Worm (Caenorhabditis elegans) whole organism, L4 larva: ENCODE data around the gene Y47D3A.13.

ENCODE experiments used
- D1046.2 ChIP-seq: fragments of 200-800 bp; sonication (Bioruptor generic); IDR thresholded peaks from 2 replicates; pipeline ENCODE4 v1.3.6; 2022; ENCODE audit warnings: missing genetic modification characterization, missing compliant biosample characterization
- F26F4.8 ChIP-seq: fragments of 200-800 bp; sonication (Bioruptor generic); conservative IDR thresholded peaks from 2 replicates; pipeline ENCODE4 v1.3.6; 2022; ENCODE audit warnings: missing genetic modification characterization, missing compliant biosample characterization
- T20F7.1 ChIP-seq: fragments of 200-800 bp; sonication (Bioruptor generic); optimal IDR thresholded peaks from 2 replicates; lab custom pipeline; 2018; ENCODE audit warnings: mild to moderate bottlenecking, missing genetic modification characterization, missing compliant biosample characterization
- Y105C5A.15 ChIP-seq: fragments of 200-800 bp; sonication (Bioruptor generic); IDR thresholded peaks from 2 replicates; pipeline ENCODE4 v1.3.6; 2022; ENCODE audit warnings: missing genetic modification characterization, missing compliant biosample characterization
- Y48G9A.11 ChIP-seq: fragments of 200-800 bp; sonication (Bioruptor generic); IDR thresholded peaks from 2 replicates; pipeline ENCODE4 v1.3.6; 2022; ENCODE audit warnings: missing genetic modification reagents, missing genetic modification characterization, missing compliant biosample characterization
- aha-1 ChIP-seq: fragments of 150-350 bp; peaks from one replicate; lab custom pipeline; 2014; ENCODE audit warnings: missing biosample characterization, missing genetic modification characterization
- arid-1 ChIP-seq: fragments of 200-800 bp; sonication (Bioruptor generic); conservative IDR thresholded peaks from 2 replicates; pipeline ENCODE4 v1.3.6; 2022; ENCODE audit warnings: missing genetic modification reagents, missing genetic modification characterization, missing compliant biosample characterization
- ceh-32 ChIP-seq: sonication (generic microtip); optimal IDR thresholded peaks from 2 replicates; lab custom pipeline; 2016; ENCODE audit warnings: mild to moderate bottlenecking, missing genetic modification characterization, missing compliant biosample characterization; ENCODE audit not compliant: poor library complexity
- ces-1 ChIP-seq: fragments of 150-350 bp; sonication (generic microtip); optimal IDR thresholded peaks from 4 replicates; lab custom pipeline; 2014; ENCODE audit warnings: missing biosample characterization, missing genetic modification reagents, missing genetic modification characterization
- ctbp-1 ChIP-seq: fragments of 200-800 bp; sonication (Bioruptor generic); IDR thresholded peaks from 2 replicates; pipeline ENCODE4 v1.3.6; 2022; ENCODE audit warnings: missing genetic modification reagents, missing genetic modification characterization, missing compliant biosample characterization
- daf-16 ChIP-seq, 3 experiments: sonication (generic microtip); optimal IDR thresholded peaks; 2 replicates each; lab custom pipeline; 2016 to 2017; ENCODE audit warnings: missing genetic modification characterization in 3 of 3, missing genetic modification reagents in 3 of 3, mild to moderate bottlenecking in 2 of 3, missing compliant biosample characterization in 2 of 3, missing biosample characterization in 1 of 3, moderate library complexity in 1 of 3
- daf-8 ChIP-seq: fragments of 200-800 bp; sonication (Bioruptor generic); IDR thresholded peaks from 2 replicates; pipeline ENCODE4 v1.3.6; 2022; ENCODE audit warnings: missing genetic modification characterization, missing compliant biosample characterization
- dmd-6 ChIP-seq: fragments of 200-800 bp; sonication (Bioruptor generic); IDR thresholded peaks from 2 replicates; pipeline ENCODE4 v1.3.6; 2022; ENCODE audit warnings: missing genetic modification reagents, missing genetic modification characterization, missing compliant biosample characterization
- dve-1 ChIP-seq: sonication (generic microtip); optimal IDR thresholded peaks from 2 replicates; lab custom pipeline; 2017; ENCODE audit warnings: antibody characterized with exemption, mild to moderate bottlenecking, missing genetic modification characterization, missing compliant biosample characterization; ENCODE audit not compliant: insufficient read depth
- fos-1 ChIP-seq: fragments of 150-350 bp; optimal IDR thresholded peaks from 2 replicates; lab custom pipeline; 2014; ENCODE audit warnings: missing biosample characterization, missing genetic modification characterization
- hlh-30 ChIP-seq: sonication (generic microtip); optimal IDR thresholded peaks from 2 replicates; lab custom pipeline; 2017; ENCODE audit warnings: antibody characterized with exemption, mild to moderate bottlenecking, missing genetic modification characterization, missing compliant biosample characterization; ENCODE audit not compliant: insufficient read depth
- jun-1 ChIP-seq: fragments of 150-350 bp; optimal IDR thresholded peaks from 2 replicates; lab custom pipeline; 2014; ENCODE audit warnings: missing biosample characterization, missing genetic modification reagents, missing genetic modification characterization
- lim-7 ChIP-seq: fragments of 200-800 bp; sonication (Bioruptor generic); IDR thresholded peaks from 2 replicates; pipeline ENCODE4 v1.3.6; 2022; ENCODE audit warnings: missing genetic modification characterization, missing compliant biosample characterization
- lin-38 ChIP-seq: fragments of 200-800 bp; sonication (Bioruptor generic); IDR thresholded peaks from 2 replicates; pipeline ENCODE4 v1.3.6; 2022; ENCODE audit warnings: missing genetic modification reagents, missing genetic modification characterization, missing compliant biosample characterization
- madf-5 ChIP-seq, 2 experiments: fragments of 200-800 bp; sonication (Bioruptor generic); IDR thresholded peaks; 2 replicates each; pipeline ENCODE4 v1.3.6; 2022; ENCODE audit warnings: missing compliant biosample characterization in 2 of 2, missing genetic modification characterization in 2 of 2
- mdt-29 ChIP-seq: fragments of 200-800 bp; sonication (Bioruptor generic); IDR thresholded peaks from 2 replicates; pipeline ENCODE4 v1.3.6; 2022; ENCODE audit warnings: missing genetic modification reagents, missing genetic modification characterization, missing compliant biosample characterization
- mep-1 ChIP-seq: fragments of 150-350 bp; sonication (generic microtip); optimal IDR thresholded peaks from 3 replicates; lab custom pipeline; 2014; ENCODE audit warnings: missing biosample characterization, missing genetic modification characterization
- mes-2 ChIP-seq: sonication (generic microtip); optimal IDR thresholded peaks from 2 replicates; lab custom pipeline; 2016; ENCODE audit warnings: missing genotype, mild to moderate bottlenecking, missing genetic modification characterization, missing compliant biosample characterization; ENCODE audit not compliant: poor library complexity, severe bottlenecking
- mxl-2 ChIP-seq: fragments of 200-800 bp; sonication (Bioruptor generic); conservative IDR thresholded peaks from 2 replicates; pipeline ENCODE4 v1.3.6; 2022; ENCODE audit warnings: missing genetic modification reagents, missing genetic modification characterization, missing compliant biosample characterization
- nhr-28 ChIP-seq: fragments of 150-350 bp; optimal IDR thresholded peaks from 2 replicates; lab custom pipeline; 2014; ENCODE audit warnings: missing biosample characterization, missing genetic modification characterization
- nhr-42 ChIP-seq: fragments of 200-800 bp; sonication (Bioruptor generic); IDR thresholded peaks from 2 replicates; pipeline ENCODE4 v1.3.6; 2022; ENCODE audit warnings: missing genetic modification characterization, missing compliant biosample characterization
- pha-4 ChIP-seq, 2 experiments: fragments of 150-350 bp in 1 of 2; fragments of 200-800 bp in 1 of 2; sonication (Bioruptor generic) in 1 of 2; IDR thresholded peaks in 1 of 2; optimal IDR thresholded peaks in 1 of 2; 2 replicates each; pipeline versions ENCODE4 v1.3.6 to Lab custom; 2014 to 2022; ENCODE audit warnings: missing genetic modification characterization in 2 of 2, missing genetic modification reagents in 2 of 2, missing biosample characterization in 1 of 2, missing compliant biosample characterization in 1 of 2
- pqm-1 ChIP-seq: sonication (generic microtip); optimal IDR thresholded peaks from 2 replicates; lab custom pipeline; 2017; ENCODE audit warnings: missing biosample characterization, missing genetic modification characterization
- rbr-2 ChIP-seq: sonication (generic microtip); optimal IDR thresholded peaks from 2 replicates; lab custom pipeline; 2016; ENCODE audit warnings: missing genotype, missing genetic modification characterization, missing compliant biosample characterization
- snpc-1.2 ChIP-seq: fragments of 200-800 bp; sonication (Bioruptor generic); IDR thresholded peaks from 2 replicates; pipeline ENCODE4 v1.3.6; 2022; ENCODE audit warnings: missing genetic modification reagents, missing genetic modification characterization, missing compliant biosample characterization
- spr-3 ChIP-seq: fragments of 200-800 bp; sonication (Bioruptor generic); optimal IDR thresholded peaks from 2 replicates; lab custom pipeline; 2018; ENCODE audit warnings: mild to moderate bottlenecking, missing genetic modification characterization, missing compliant biosample characterization
- unc-62 ChIP-seq, 3 experiments: fragments of 150-350 bp in 1 of 3; sonication (generic microtip); optimal IDR thresholded peaks in 2 of 3; peaks in 1 of 3; 1 replicate in 1 of 3; 2 replicates in 2 of 3; lab custom pipeline; 2014 to 2017; ENCODE audit warnings: missing biosample characterization in 3 of 3, missing genetic modification characterization in 3 of 3, missing genetic modification reagents in 3 of 3, missing genotype in 1 of 3
- vab-7 ChIP-seq: fragments of 200-800 bp; sonication (Bioruptor generic); IDR thresholded peaks from 2 replicates; pipeline ENCODE4 v1.3.6; 2022; ENCODE audit warnings: missing genetic modification reagents, missing genetic modification characterization, missing compliant biosample characterization
- zfp-3 ChIP-seq: fragments of 200-800 bp; sonication (Bioruptor generic); conservative IDR thresholded peaks from 2 replicates; pipeline ENCODE4 v1.3.6; 2022; ENCODE audit warnings: missing genetic modification reagents, missing genetic modification characterization, missing compliant biosample characterization
- ztf-11 ChIP-seq: fragments of 150-350 bp; optimal IDR thresholded peaks from 2 replicates; lab custom pipeline; 2014; ENCODE audit warnings: missing biosample characterization, missing genetic modification characterization

Y47D3A.13 gene

ce11 chrIII:11262089-11262488 lies 38.2 kb upstream of the Y47D3A.13 start (continued):
- TF ChIP-seq mdt-29 (GFP tag; lab: Robert Waterston, UW) (no peak), D1046.2 (GFP tag; lab: Robert Waterston, UW) (no peak), hlh-30 (tag; lab: Kevin White, UChicago) (peak; percentile 22), madf-5 (GFP tag; IDR thresholded peaks at IDR 0.05; lab: Robert Waterston, UW) (no peak), pqm-1 (tag; lab: Kevin White, UChicago) (no peak), F26F4.8 (no peak), fos-1 (tag; lab: Kevin White, UChicago) (no peak), arid-1 (GFP tag; lab: Robert Waterston, UW) (no peak), nhr-42 (GFP tag; lab: Robert Waterston, UW) (no peak), mep-1 (tag; lab: Kevin White, UChicago) (peak; percentile 7), unc-62 (GFP tag; optimal IDR thresholded peaks at IDR 0.05 in 1 of 2; lab: Kevin White, UChicago) (peak in 1 of 2 experiments; percentile 46), unc-62 (tag; optimal IDR thresholded peaks at IDR 0.05; lab: Kevin White, UChicago) (no peak)

ce11 chrIII:11255072-11255471 lies 31.2 kb upstream of the Y47D3A.13 start:
- TF ChIP-seq ctbp-1 (no peak), mep-1 (tag; lab: Kevin White, UChicago) (peak; percentile 27), aha-1 (tag; lab: Kevin White, UChicago) (peak; percentile 17), snpc-1.2 (no peak), hlh-30 (tag; lab: Kevin White, UChicago) (peak; percentile 58), D1046.2 (GFP tag; lab: Robert Waterston, UW) (no peak), ces-1 (GFP tag; lab: Kevin White, UChicago) (no peak), jun-1 (tag; lab: Kevin White, UChicago) (no peak), T20F7.1 (peak; percentile 8), rbr-2 (no peak), dve-1 (tag; lab: Kevin White, UChicago) (peak; percentile 22), dmd-6 (GFP tag; lab: Robert Waterston, UW) (0 out of 2 replicates have a peak, but pooled peaks have one; percentile 11), nhr-28 (tag; lab: Kevin White, UChicago) (peak; percentile 12), unc-62 (GFP tag; optimal IDR thresholded peaks at IDR 0.05 in 1 of 2; lab: Kevin White, UChicago) (peak in 1 of 2 experiments; percentile 21), unc-62 (tag; optimal IDR thresholded peaks at IDR 0.05; lab: Kevin White, UChicago) (no peak), zfp-3 (GFP tag; lab: Robert Waterston, UW) (no peak), daf-16 (GFP tag; optimal IDR thresholded peaks at IDR 0.05; lab: Kevin White, UChicago) (no peak), daf-16 (tag; optimal IDR thresholded peaks at IDR 0.05; lab: Kevin White, UChicago) (no peak)

ce11 chrIII:11251718-11252441 lies 28.0 kb upstream of the Y47D3A.13 start, which contains the start of gene Y47D3A.32:
Gene Y47D3A.32, plus strand, starts transcription at chrIII:11252391.
- TF ChIP-seq mxl-2 (GFP tag; lab: Robert Waterston, UW) (no peak), lin-38 (GFP tag; lab: Robert Waterston, UW) (peak; percentile 49), ces-1 (GFP tag; lab: Kevin White, UChicago) (no peak), spr-3 (GFP tag; lab: Kevin White, UChicago) (no peak), Y48G9A.11 (peak; percentile 34; the same call in 1 of the 2 replicates), Y105C5A.15 (GFP tag; lab: Robert Waterston, UW) (0 out of 2 replicates have a peak, but pooled peaks have one; percentile 2), lim-7 (0 out of 2 replicates have a peak, but pooled peaks have one; percentile 56), ceh-32 (tag; lab: Kevin White, UChicago) (no peak), mep-1 (tag; lab: Kevin White, UChicago) (peak; percentile 33), ztf-11 (tag; lab: Kevin White, UChicago) (no peak), vab-7 (GFP tag; lab: Robert Waterston, UW) (0 out of 2 replicates have a peak, but pooled peaks have one; percentile 25), ctbp-1 (0 out of 2 replicates have a peak, but pooled peaks have one; percentile 26), mes-2 (tag; lab: Kevin White, UChicago) (peak; percentile 22), daf-8 (GFP tag; lab: Robert Waterston, UW) (no peak), pha-4 (GFP tag; IDR thresholded peaks at IDR 0.05; lab: Robert Waterston, UW) (peak; percentile 26; the same call in 1 of the 2 replicates), pha-4 (tag; optimal IDR thresholded peaks at IDR 0.05; lab: Kevin White, UChicago) (no peak)
